Worm (Caenorhabditis elegans): ENCODE measurements around the gene C35D10.3.

C35D10.3 gene

DNA sequence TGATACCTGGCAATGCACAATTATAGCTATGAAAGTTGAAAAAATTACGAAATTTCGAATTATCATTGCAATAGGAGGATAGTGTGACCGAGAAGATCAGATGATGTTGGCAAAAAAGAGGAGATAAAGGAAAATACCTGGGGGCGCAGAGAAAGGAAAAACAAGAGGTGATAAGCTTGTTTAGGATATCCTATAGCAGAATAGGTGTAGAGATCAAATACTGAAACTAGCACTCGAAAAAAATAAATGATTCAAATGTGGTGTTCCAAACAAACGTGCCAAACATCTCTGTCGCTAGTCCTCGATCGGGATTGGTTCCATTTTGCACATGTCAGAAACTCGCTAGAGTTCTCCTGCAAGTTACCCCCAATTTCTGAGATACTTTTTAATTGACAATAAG is 39.3 kb upstream of the C35D10.3 start, which contains the start of gene F26A1.9:
TSS of gene F26A1.9 (minus strand) at position 101 of the 400 bp plus-strand sequence.
- TF ChIP-seq ceh-6 (GFP tag; optimal IDR thresholded peaks at IDR 0.05) (no peak), ceh-18 (tag; optimal IDR thresholded peaks at IDR 0.05) (no peak), unc-42 (tag; optimal IDR thresholded peaks at IDR 0.05) (no peak), hlh-30 (tag; optimal IDR thresholded peaks at IDR 0.05; ENCODE audit: insufficient read depth) (no peak), dve-1 (tag; optimal IDR thresholded peaks at IDR 0.05) (no peak), syd-9 (tag; optimal IDR thresholded peaks at IDR 0.05) (no peak), pag-3 (tag; optimal IDR thresholded peaks at IDR 0.05; ENCODE audit: borderline replicate concordance) (no peak), fkh-10 (GFP tag; optimal IDR thresholded peaks at IDR 0.05) (no peak), ceh-24 (tag; optimal IDR thresholded peaks at IDR 0.05) (no peak), mec-3 (tag; optimal IDR thresholded peaks at IDR 0.05; ENCODE audit: borderline replicate concordance) (no peak), zip-5 (tag; optimal IDR thresholded peaks at IDR 0.05) (no peak), rnt-1 (tag; optimal IDR thresholded peaks at IDR 0.05) (no peak), elt-4 (tag; optimal IDR thresholded peaks at IDR 0.05) (no peak), T23F11.4 (GFP tag; optimal IDR thresholded peaks at IDR 0.05) (no peak)

DNA sequence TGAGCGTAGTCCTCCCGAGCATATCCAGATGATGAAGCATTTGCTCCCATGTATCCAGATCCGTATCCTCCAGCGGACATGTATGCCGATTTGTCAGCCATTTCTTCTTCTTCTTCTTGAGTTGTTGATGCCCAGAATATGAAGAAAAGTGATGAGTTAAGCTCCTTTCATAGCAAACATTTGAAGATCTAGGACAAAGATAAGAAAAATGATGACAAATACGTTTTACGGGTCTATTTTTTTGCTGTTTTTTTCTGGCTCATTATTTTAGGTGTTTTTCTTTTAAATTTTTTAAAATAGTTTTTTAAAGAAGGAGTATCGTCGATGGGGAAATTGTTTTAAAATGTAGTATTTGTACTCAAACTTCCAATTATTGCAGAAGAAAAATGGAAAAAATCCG is 38.5 kb upstream of the C35D10.3 start, which contains the start of gene nspd-9:
TSS of gene nspd-9 (minus strand) at position 101 of the 400 bp plus-strand sequence.
- no peak for TF ChIP-seq elt-2 (tag; optimal IDR thresholded peaks at IDR 0.05)
- TF ChIP-seq ahr-1 (tag; optimal IDR thresholded peaks at IDR 0.05) = no peak
- no peak for TF ChIP-seq dmd-4 (tag; optimal IDR thresholded peaks at IDR 0.05; ENCODE audit: borderline replicate concordance)
- no peak for TF ChIP-seq unc-55 (GFP tag; optimal IDR thresholded peaks at IDR 0.05)
- TF ChIP-seq unc-42 (tag; optimal IDR thresholded peaks at IDR 0.05) = no peak
- no peak for TF ChIP-seq tbx-7 (tag; optimal IDR thresholded peaks at IDR 0.05)
- TF ChIP-seq ceh-22 (tag; optimal IDR thresholded peaks at IDR 0.05) = no peak
- TF ChIP-seq unc-3 (GFP tag; conservative IDR thresholded peaks at IDR 0.05) = no peak
- TF ChIP-seq unc-3 (tag; optimal IDR thresholded peaks at IDR 0.05) = no peak
- TF ChIP-seq C08G9.2 (tag; optimal IDR thresholded peaks at IDR 0.05) = no peak
- no peak for TF ChIP-seq syd-9 (tag; optimal IDR thresholded peaks at IDR 0.05)

DNA sequence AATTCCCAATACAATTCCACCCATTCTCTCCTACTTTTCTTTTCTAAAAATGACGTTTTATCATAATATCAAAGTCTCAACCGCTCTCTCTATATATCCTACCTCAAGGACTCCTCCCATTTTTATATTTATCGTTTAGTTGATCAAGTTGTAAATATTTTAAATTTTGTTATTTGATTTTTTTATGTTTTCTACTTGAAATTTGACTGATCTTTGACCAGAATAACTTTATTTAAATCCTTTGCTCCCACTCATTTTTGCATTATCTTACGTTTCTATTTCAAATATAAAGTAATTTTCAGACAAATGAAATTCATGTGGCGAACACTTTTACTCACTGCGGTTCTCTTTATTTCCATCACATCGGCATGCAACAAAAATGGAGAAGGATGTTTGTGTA is 31.3 kb upstream of the C35D10.3 start, which contains the start of the genes acbp-7 and F26A1.19:
TSS of gene acbp-7 (plus strand) at position 301 of the 400 bp plus-strand sequence.
TSS of gene F26A1.19 (plus strand) at position 303 of the 400 bp plus-strand sequence.
- TF ChIP-seq ceh-2 (tag; optimal IDR thresholded peaks at IDR 0.05) = no peak
- no peak for TF ChIP-seq hlh-6 (tag; optimal IDR thresholded peaks at IDR 0.05)
- no peak for TF ChIP-seq ceh-45 (GFP tag; IDR thresholded peaks at IDR 0.05)
- no peak for TF ChIP-seq dve-1 (tag; optimal IDR thresholded peaks at IDR 0.05)
- TF ChIP-seq gmeb-2 (tag; optimal IDR thresholded peaks at IDR 0.05) = no peak
- TF ChIP-seq ceh-18 (tag; optimal IDR thresholded peaks at IDR 0.05) = no peak
- no peak for TF ChIP-seq lim-6 (tag; optimal IDR thresholded peaks at IDR 0.05)
- no peak for TF ChIP-seq ref-2 (tag; optimal IDR thresholded peaks at IDR 0.05)
- no peak for TF ChIP-seq ceh-14 (tag; optimal IDR thresholded peaks at IDR 0.05)
- no peak for TF ChIP-seq mec-3 (tag; optimal IDR thresholded peaks at IDR 0.05; ENCODE audit: borderline replicate concordance)

- no peak for TF ChIP-seq gmeb-2 (tag; optimal IDR thresholded peaks at IDR 0.05)
- TF ChIP-seq ceh-14 (tag; optimal IDR thresholded peaks at IDR 0.05) = no peak
- no peak for TF ChIP-seq sox-2 (GFP tag; IDR thresholded peaks at IDR 0.05)
Measured at ce11 chrIII:4842173-4842572, 26.5 kb upstream of the C35D10.3 start, which contains the start of gene clec-156. clec-156 (minus strand) TSS chrIII:4842273.

ce11 chrIII:4844327-4844726 is 24.4 kb upstream of the C35D10.3 start, which contains the start of the genes clec-157 and fkh-5:
clec-157 (minus strand) TSS chrIII:4844427.
fkh-5 (plus strand) TSS chrIII:4844662.
- TF ChIP-seq K09A11.1 (tag; optimal IDR thresholded peaks at IDR 0.05; ENCODE audit: insufficient read depth) (no peak), gmeb-2 (tag; optimal IDR thresholded peaks at IDR 0.05) (no peak), sdc-2 (tag; optimal IDR thresholded peaks at IDR 0.05) (no peak), unc-86 (tag; optimal IDR thresholded peaks at IDR 0.05) (no peak), unc-55 (GFP tag; optimal IDR thresholded peaks at IDR 0.05) (no peak), C38D4.7 (GFP tag; optimal IDR thresholded peaks at IDR 0.05) (no peak), tbx-2 (tag; optimal IDR thresholded peaks at IDR 0.05) (no peak), ceh-9 (tag; optimal IDR thresholded peaks at IDR 0.05) (no peak), F13H6.1 (tag; optimal IDR thresholded peaks at IDR 0.05) (no peak), syd-9 (tag; optimal IDR thresholded peaks at IDR 0.05) (no peak), ceh-14 (tag; optimal IDR thresholded peaks at IDR 0.05) (no peak), T23F11.4 (GFP tag; optimal IDR thresholded peaks at IDR 0.05) (no peak)
